Worm (Caenorhabditis elegans): ENCODE measurements around the gene Y108G3AL.2.

Y108G3AL.2 gene

ce11 chrV:151310-151709, 15.5 kb upstream of the Y108G3AL.2 start, which contains the start of gene W03F9.4:
W03F9.4 (minus strand) TSS chrV:151388.
- TF ChIP-seq pqm-1 (tag; optimal IDR thresholded peaks at IDR 0.05) (peak; percentile 45), nhr-23 (tag; optimal IDR thresholded peaks at IDR 0.05) (no peak)

- TF ChIP-seq hmg-11 (tag; optimal IDR thresholded peaks at IDR 0.05), result peak; percentile 31
- no peak for TF ChIP-seq nhr-237 (tag; optimal IDR thresholded peaks at IDR 0.05)
- no peak for TF ChIP-seq skn-1 (tag; optimal IDR thresholded peaks at IDR 0.05)
- TF ChIP-seq ceh-9 (tag; optimal IDR thresholded peaks at IDR 0.05), result no peak
- TF ChIP-seq nhr-25 (tag; optimal IDR thresholded peaks at IDR 0.05), result no peak
- no peak for TF ChIP-seq lin-39 (tag; optimal IDR thresholded peaks at IDR 0.05)
Measured at ce11 chrV:152156-152555, 14.6 kb upstream of the Y108G3AL.2 start.

ce11 chrV:153867-154266, 12.9 kb upstream of the Y108G3AL.2 start:
- TF ChIP-seq mml-1 (tag; optimal IDR thresholded peaks at IDR 0.05), result no peak
- no peak for TF ChIP-seq nhr-23 (tag; optimal IDR thresholded peaks at IDR 0.05)
- TF ChIP-seq nhr-77 (tag; optimal IDR thresholded peaks at IDR 0.05), result no peak
- no peak for TF ChIP-seq pqm-1 (tag; optimal IDR thresholded peaks at IDR 0.05)
- no peak for TF ChIP-seq ZK546.5 (tag; optimal IDR thresholded peaks at IDR 0.05)
- TF ChIP-seq pha-4 (tag; optimal IDR thresholded peaks at IDR 0.05), result no peak
- no peak for TF ChIP-seq unc-62 (GFP tag; optimal IDR thresholded peaks at IDR 0.05)
- TF ChIP-seq nhr-25 (tag; optimal IDR thresholded peaks at IDR 0.05), result no peak
- TF ChIP-seq eor-1 (tag; optimal IDR thresholded peaks at IDR 0.05), result no peak
- TF ChIP-seq elt-3 (tag; optimal IDR thresholded peaks at IDR 0.05), result no peak
- TF ChIP-seq nfya-1 (tag; optimal IDR thresholded peaks at IDR 0.05; ENCODE audit: insufficient read depth), result no peak
- TF ChIP-seq ztf-11 (tag; optimal IDR thresholded peaks at IDR 0.05), result no peak
- TF ChIP-seq fkh-10 (GFP tag; optimal IDR thresholded peaks at IDR 0.05), result no peak
- no peak for TF ChIP-seq mdl-1 (tag; optimal IDR thresholded peaks at IDR 0.05)
- TF ChIP-seq egl-5 (tag; optimal IDR thresholded peaks at IDR 0.05), result no peak
- no peak for TF ChIP-seq jun-1 (tag; optimal IDR thresholded peaks at IDR 0.05)
- no peak for TF ChIP-seq elt-2 (tag; optimal IDR thresholded peaks at IDR 0.05)
- TF ChIP-seq lin-15B (tag; optimal IDR thresholded peaks at IDR 0.05), result no peak

ce11 chrV:155215-155614, 11.6 kb upstream of the Y108G3AL.2 start:
- TF ChIP-seq R02D3.7 (tag; optimal IDR thresholded peaks at IDR 0.05), result no peak
- no peak for TF ChIP-seq daf-12 (tag; optimal IDR thresholded peaks at IDR 0.05)
- TF ChIP-seq tbx-2 (tag; optimal IDR thresholded peaks at IDR 0.05), result no peak
- no peak for TF ChIP-seq jun-1 (tag; optimal IDR thresholded peaks at IDR 0.05)
- no peak for TF ChIP-seq egl-5 (tag; optimal IDR thresholded peaks at IDR 0.05)
- no peak for TF ChIP-seq nhr-237 (tag; optimal IDR thresholded peaks at IDR 0.05)
- TF ChIP-seq ceh-9 (tag; optimal IDR thresholded peaks at IDR 0.05), result no peak
- TF ChIP-seq hmg-11 (tag; optimal IDR thresholded peaks at IDR 0.05), result peak; percentile 16
- no peak for TF ChIP-seq ceh-82 (tag; optimal IDR thresholded peaks at IDR 0.05)
- peak; percentile 41 for TF ChIP-seq pha-4 (tag; optimal IDR thresholded peaks at IDR 0.05)
- no peak for TF ChIP-seq nhr-12 (tag; optimal IDR thresholded peaks at IDR 0.05)
- TF ChIP-seq skn-1 (tag; optimal IDR thresholded peaks at IDR 0.05), result no peak
- no peak for TF ChIP-seq nhr-67 (tag; optimal IDR thresholded peaks at IDR 0.05)
- TF ChIP-seq unc-62 (GFP tag; optimal IDR thresholded peaks at IDR 0.05), result no peak
- no peak for TF ChIP-seq ZK546.5 (tag; optimal IDR thresholded peaks at IDR 0.05)
- peak; percentile 44 for TF ChIP-seq nfya-1 (tag; optimal IDR thresholded peaks at IDR 0.05; ENCODE audit: insufficient read depth)
- TF ChIP-seq lsy-12 (tag; optimal IDR thresholded peaks at IDR 0.05), result no peak
- no peak for TF ChIP-seq ztf-11 (tag; optimal IDR thresholded peaks at IDR 0.05)
- no peak for TF ChIP-seq elt-3 (tag; optimal IDR thresholded peaks at IDR 0.05)
- TF ChIP-seq ceh-28 (tag; optimal IDR thresholded peaks at IDR 0.05), result peak; percentile 9
- peak; percentile 18 for TF ChIP-seq elt-2 (tag; optimal IDR thresholded peaks at IDR 0.05)
- TF ChIP-seq snpc-4 (tag; optimal IDR thresholded peaks at IDR 0.05), result no peak
- no peak for TF ChIP-seq aly-2 (tag; optimal IDR thresholded peaks at IDR 0.05)
- TF ChIP-seq ceh-16 (tag; optimal IDR thresholded peaks at IDR 0.05), result no peak
- TF ChIP-seq ztf-4 (tag; optimal IDR thresholded peaks at IDR 0.05), result no peak
- TF ChIP-seq nhr-43 (tag; optimal IDR thresholded peaks at IDR 0.05; ENCODE audit: poor library complexity, severe bottlenecking), result peak; percentile 52
- TF ChIP-seq fos-1 (tag; optimal IDR thresholded peaks at IDR 0.05), result no peak
- no peak for TF ChIP-seq zag-1 (tag; optimal IDR thresholded peaks at IDR 0.05)
- peak; percentile 13 for TF ChIP-seq lin-15B (tag; optimal IDR thresholded peaks at IDR 0.05)
- TF ChIP-seq sea-2 (GFP tag; optimal IDR thresholded peaks at IDR 0.05), result no peak
- no peak for TF ChIP-seq mml-1 (tag; optimal IDR thresholded peaks at IDR 0.05)
- peak; percentile 66 for TF ChIP-seq mdl-1 (tag; optimal IDR thresholded peaks at IDR 0.05)
- TF ChIP-seq fkh-10 (GFP tag; optimal IDR thresholded peaks at IDR 0.05), result no peak
